Fruit fly (Drosophila melanogaster) whole organism, embryonic: ENCODE results near the gene CG10185.

Source experiments
- ATbp ChIP-seq: fragments of 200-800 bp; sonication (Bioruptor generic); optimal IDR thresholded peaks from 2 replicates; lab custom pipeline; 2017; ENCODE audit warnings: missing biosample characterization, mild to moderate bottlenecking, missing genetic modification characterization, missing genetic modification reagents
- Atf6 ChIP-seq: fragments of 200-800 bp; sonication (Bioruptor generic); IDR thresholded peaks from 2 replicates; pipeline ENCODE4 v1.3.6; 2022; ENCODE audit warnings: missing biosample characterization, missing genetic modification characterization
- Awh ChIP-seq: fragments of 200-800 bp; sonication (Bioruptor generic); IDR thresholded peaks from 2 replicates; pipeline ENCODE4, ENCODE4 v1.3.6; 2022; ENCODE audit warnings: missing biosample characterization, missing genetic modification characterization
- CG14667 ChIP-seq: fragments of 200-800 bp; sonication (Bioruptor generic); IDR thresholded peaks from 2 replicates; pipeline ENCODE4 v1.3.6; 2022; ENCODE audit warnings: missing biosample characterization, missing genetic modification characterization
- CG15479 ChIP-seq: fragments of 200-800 bp; sonication (Bioruptor generic); optimal IDR thresholded peaks from 3 replicates; lab custom pipeline; 2019; ENCODE audit warnings: missing biosample characterization, mild to moderate bottlenecking, missing genetic modification characterization, moderate library complexity
- CG17361 ChIP-seq: fragments of 200-800 bp; sonication (Bioruptor generic); IDR thresholded peaks from 3 replicates; pipeline ENCODE4 v1.3.6; 2022; ENCODE audit warnings: missing biosample characterization, missing genetic modification characterization
- CG17912 ChIP-seq: fragments of 200-800 bp; sonication (Bioruptor generic); optimal IDR thresholded peaks from 2 replicates; lab custom pipeline; 2018; ENCODE audit warnings: missing biosample characterization, mild to moderate bottlenecking, missing genetic modification characterization
- CG2712 ChIP-seq: fragments of 200-800 bp; optimal IDR thresholded peaks from 3 replicates; lab custom pipeline; 2019; ENCODE audit warnings: missing biosample characterization, mild to moderate bottlenecking, missing genetic modification characterization, moderate library complexity
- CG43689 ChIP-seq: fragments of 200-800 bp; sonication (Bioruptor generic); IDR thresholded peaks from 2 replicates; pipeline ENCODE4 v1.3.6; 2022; ENCODE audit warnings: missing biosample characterization, missing genetic modification characterization
- CG7271 ChIP-seq: fragments of 200-800 bp; sonication (Bioruptor generic); optimal IDR thresholded peaks from 2 replicates; lab custom pipeline; 2018; ENCODE audit warnings: missing biosample characterization, mild to moderate bottlenecking, missing genetic modification characterization, moderate library complexity
- CG7745 ChIP-seq: fragments of 200-800 bp; sonication (Bioruptor generic); optimal IDR thresholded peaks from 2 replicates; lab custom pipeline; 2018; ENCODE audit warnings: missing biosample characterization, mild to moderate bottlenecking, missing genetic modification characterization, moderate library complexity
- CG7839 ChIP-seq: fragments of 200-800 bp; sonication (Bioruptor generic); optimal IDR thresholded peaks from 3 replicates; lab custom pipeline; 2018; ENCODE audit warnings: missing biosample characterization, mild to moderate bottlenecking, missing genetic modification characterization, moderate library complexity
- CG7963 ChIP-seq: fragments of 200-800 bp; sonication (Bioruptor generic); IDR thresholded peaks from 3 replicates; pipeline ENCODE4 v1.3.6; 2022; ENCODE audit warnings: missing biosample characterization, missing genetic modification characterization; ENCODE audit not compliant: partially characterized antibody
- CG8359 ChIP-seq: fragments of 200-800 bp; sonication (Bioruptor generic); optimal IDR thresholded peaks from 2 replicates; lab custom pipeline; 2017; ENCODE audit warnings: missing biosample characterization, mild to moderate bottlenecking, missing genetic modification characterization, borderline replicate concordance
- CG8765 ChIP-seq: fragments of 200-800 bp; sonication (Bioruptor generic); IDR thresholded peaks from 2 replicates; pipeline ENCODE4 v1.3.6; 2022; ENCODE audit warnings: missing biosample characterization, missing genetic modification characterization
- CTCF ChIP-seq: fragments of 200-800 bp; sonication (Bioruptor generic); optimal IDR thresholded peaks from 2 replicates; lab custom pipeline; 2017; ENCODE audit warnings: missing biosample characterization, mild to moderate bottlenecking, missing genetic modification characterization, moderate library complexity
- D ChIP-seq, 2 experiments: fragments of 200-800 bp in 1 of 2; fragments of >200 bp in 1 of 2; sonication (Bioruptor generic) in 1 of 2; optimal IDR thresholded peaks; 2 replicates in 1 of 2; 3 replicates in 1 of 2; lab custom pipeline; 2017; ENCODE audit warnings: mild to moderate bottlenecking in 1 of 2, missing biosample characterization in 1 of 2, missing genetic modification characterization in 1 of 2, missing genetic modification reagents in 1 of 2
- Doc2 ChIP-seq: fragments of 200-800 bp; sonication (Bioruptor generic); IDR thresholded peaks from 2 replicates; pipeline ENCODE4 v1.3.6; 2022; ENCODE audit warnings: missing biosample characterization, missing genetic modification characterization
- Dp ChIP-seq: fragments of 200-800 bp; sonication (Bioruptor generic); optimal IDR thresholded peaks from 2 replicates; lab custom pipeline; 2018; ENCODE audit warnings: missing biosample characterization, mild to moderate bottlenecking, missing genetic modification characterization, moderate library complexity
- Elba2 ChIP-seq: fragments of 200-800 bp; sonication (Bioruptor generic); optimal IDR thresholded peaks from 3 replicates; lab custom pipeline; 2016; ENCODE audit warnings: missing biosample characterization, missing genetic modification characterization
- Fer3 ChIP-seq: fragments of 200-800 bp; sonication (Bioruptor generic); optimal IDR thresholded peaks from 2 replicates; lab custom pipeline; 2018; ENCODE audit warnings: missing biosample characterization, mild to moderate bottlenecking, missing genetic modification characterization, moderate library complexity
- Hand ChIP-seq: fragments of 200-800 bp; sonication (Bioruptor generic); optimal IDR thresholded peaks from 2 replicates; lab custom pipeline; 2017; ENCODE audit warnings: mild to moderate bottlenecking, missing biosample characterization, missing genetic modification reagents, missing genetic modification characterization
- NC2α ChIP-seq: fragments of 200-800 bp; sonication (Bioruptor generic); optimal IDR thresholded peaks from 2 replicates; lab custom pipeline; 2016; ENCODE audit warnings: missing biosample characterization, missing genetic modification characterization
- NfI ChIP-seq: fragments of 200-800 bp; sonication (Bioruptor generic); optimal IDR thresholded peaks from 3 replicates; lab custom pipeline; 2018; ENCODE audit warnings: missing biosample characterization, mild to moderate bottlenecking, missing genetic modification characterization, moderate library complexity
- PHDP ChIP-seq: fragments of 200-800 bp; sonication (Bioruptor generic); optimal IDR thresholded peaks from 3 replicates; lab custom pipeline; 2018; ENCODE audit warnings: missing biosample characterization, mild to moderate bottlenecking, missing genetic modification characterization, moderate library complexity
- Sox100B ChIP-seq: fragments of 200-800 bp; sonication (Bioruptor generic); optimal IDR thresholded peaks from 3 replicates; lab custom pipeline; 2018; ENCODE audit warnings: missing biosample characterization, mild to moderate bottlenecking, missing genetic modification characterization
- ara ChIP-seq: fragments of 200-800 bp; sonication (Bioruptor generic); IDR thresholded peaks from 2 replicates; pipeline ENCODE4 v1.3.6; 2022; ENCODE audit warnings: missing biosample characterization, missing genetic modification characterization
- az2 ChIP-seq: fragments of 200-800 bp; sonication (Bioruptor generic); optimal IDR thresholded peaks from 3 replicates; lab custom pipeline; 2016; ENCODE audit warnings: missing biosample characterization, missing genetic modification characterization
- cad ChIP-seq: fragments of >200 bp; optimal IDR thresholded peaks from 2 replicates; lab custom pipeline; 2017; ENCODE audit warnings: missing biosample characterization, missing genetic modification characterization
- chif ChIP-seq, 2 experiments: fragments of 200-800 bp; sonication (Bioruptor generic); optimal IDR thresholded peaks; 3 replicates each; lab custom pipeline; 2016; ENCODE audit warnings: missing biosample characterization in 2 of 2, missing genetic modification characterization in 2 of 2
- ci ChIP-seq: fragments of 200-800 bp; sonication (Bioruptor generic); IDR thresholded peaks from 3 replicates; pipeline ENCODE4 v1.3.6; 2022; ENCODE audit warnings: missing biosample characterization, missing genetic modification characterization
- danr ChIP-seq: fragments of 200-800 bp; sonication (Bioruptor generic); IDR thresholded peaks from 2 replicates; pipeline ENCODE4 v1.3.6; 2022; ENCODE audit warnings: missing biosample characterization, missing genetic modification characterization
- eve ChIP-seq, 2 experiments: fragments of >200 bp; optimal IDR thresholded peaks; 2 replicates each; lab custom pipeline; 2017; ENCODE audit warnings: missing biosample characterization in 2 of 2, missing genetic modification characterization in 2 of 2
- fd3F ChIP-seq: fragments of 200-800 bp; sonication (Bioruptor generic); optimal IDR thresholded peaks from 2 replicates; lab custom pipeline; 2018; ENCODE audit warnings: missing biosample characterization, mild to moderate bottlenecking, missing genetic modification characterization, moderate library complexity
- insv ChIP-seq, 2 experiments: fragments of 200-800 bp; sonication (Bioruptor generic); optimal IDR thresholded peaks; 3 replicates each; lab custom pipeline; 2016 to 2018; ENCODE audit warnings: missing biosample characterization in 2 of 2, missing genetic modification characterization in 2 of 2
- jigr1 ChIP-seq: fragments of 200-800 bp; sonication (Bioruptor generic); IDR thresholded peaks from 3 replicates; pipeline ENCODE4 v1.3.6; 2022; ENCODE audit warnings: missing biosample characterization, missing genetic modification characterization
- lilli ChIP-seq: fragments of 200-800 bp; sonication (Bioruptor generic); optimal IDR thresholded peaks from 3 replicates; lab custom pipeline; 2016; ENCODE audit warnings: missing biosample characterization, missing genetic modification characterization
- sens ChIP-seq: fragments of 200-800 bp; sonication (Bioruptor generic); peaks from one replicate; lab custom pipeline; 2016; ENCODE audit warnings: missing biosample characterization, missing genetic modification characterization
- sim ChIP-seq: fragments of 200-800 bp; sonication (Bioruptor generic); IDR thresholded peaks from 2 replicates; pipeline ENCODE4 v1.3.6; 2022; ENCODE audit warnings: missing biosample characterization, missing genetic modification characterization
- tio ChIP-seq: fragments of 200-800 bp; sonication (Bioruptor generic); optimal IDR thresholded peaks from 2 replicates; lab custom pipeline; 2017; ENCODE audit warnings: missing biosample characterization, missing genetic modification characterization, inconsistent platforms
- tll ChIP-seq, 2 experiments: fragments of 200-800 bp in 1 of 2; fragments of >200 bp in 1 of 2; sonication (Bioruptor generic) in 1 of 2; optimal IDR thresholded peaks; 2 replicates each; lab custom pipeline; 2017 to 2019; ENCODE audit warnings: missing biosample characterization in 2 of 2, missing genetic modification characterization in 2 of 2, mild to moderate bottlenecking in 1 of 2, moderate library complexity in 1 of 2
- tup ChIP-seq: fragments of 200-800 bp; sonication (Bioruptor generic); optimal IDR thresholded peaks from 2 replicates; lab custom pipeline; 2016; ENCODE audit warnings: missing biosample characterization, mild to moderate bottlenecking, missing genetic modification characterization, moderate library complexity
- wdn ChIP-seq: fragments of 200-800 bp; sonication (Bioruptor generic); IDR thresholded peaks from 2 replicates; pipeline ENCODE4 v1.3.6; 2022; ENCODE audit warnings: missing biosample characterization, missing genetic modification characterization
- zen ChIP-seq: fragments of 200-800 bp; sonication (Bioruptor generic); optimal IDR thresholded peaks from 3 replicates; lab custom pipeline; 2018; ENCODE audit warnings: missing biosample characterization, mild to moderate bottlenecking, missing genetic modification characterization, moderate library complexity
- zf30C ChIP-seq: fragments of 200-800 bp; sonication (Bioruptor generic); optimal IDR thresholded peaks from 3 replicates; lab custom pipeline; 2018; ENCODE audit warnings: missing biosample characterization, mild to moderate bottlenecking, missing genetic modification characterization
- zfh1 ChIP-seq: fragments of 200-800 bp; sonication (Bioruptor generic); IDR thresholded peaks from 3 replicates; pipeline ENCODE4 v1.3.6; 2022; ENCODE audit warnings: missing biosample characterization, missing genetic modification characterization

CG10185 gene

dm6 chr3R:16030445-16030844 is 36.9 kb downstream of the CG10185 start (continued):
- TF ChIP-seq tio (GFP tag; lab: Kevin White, UChicago) = no peak
- no peak for TF ChIP-seq jigr1 (GFP tag; lab: Robert Waterston, UW)
- no peak for TF ChIP-seq ATbp (GFP tag; lab: Kevin White, UChicago)
- TF ChIP-seq CG7745 (tag; lab: Kevin White, UChicago) = peak; percentile 68
- no peak for TF ChIP-seq lilli
- TF ChIP-seq danr = no peak
- TF ChIP-seq CG17912 (GFP tag; lab: Kevin White, UChicago) = no peak
- no peak for TF ChIP-seq chif (GFP tag; optimal IDR thresholded peaks at IDR 0.05; lab: Kevin White, UChicago)
- TF ChIP-seq Awh = peak; percentile 52
- TF ChIP-seq NC2α (GFP tag; lab: Kevin White, UChicago) = no peak

dm6 chr3R:16029584-16029983 is 37.8 kb downstream of the CG10185 start:
- TF ChIP-seq CG15479 (GFP tag; lab: Kevin White, UChicago) (peak; percentile 89), Elba2 (peak; percentile 88), fd3F (GFP tag; lab: Kevin White, UChicago) (no peak), zen (peak; percentile 87), insv (GFP tag; optimal IDR thresholded peaks at IDR 0.05; lab: Kevin White, UChicago) (peak in 1 of 2 experiments; percentile 18), tup (GFP tag; lab: Kevin White, UChicago) (no peak), Hand (no peak), sens (GFP tag; lab: Kevin White, UChicago) (peak; percentile 33)
- TF ChIP-seq, all 482 proteins: peak for 5

- TF ChIP-seq CG2712 (tag; lab: Kevin White, UChicago) (no peak), CG7963 (GFP tag; lab: Robert Waterston, UW) (no peak), CG7271 (tag; lab: Kevin White, UChicago) (peak; percentile 40), tll (GFP tag; optimal IDR thresholded peaks at IDR 0.05; lab: Kevin White, UChicago) (peak in 1 of 2 experiments; percentile 88), Fer3 (tag; lab: Kevin White, UChicago) (no peak), fd3F (GFP tag; lab: Kevin White, UChicago) (no peak), zen (peak; percentile 100), insv (GFP tag; optimal IDR thresholded peaks at IDR 0.05; lab: Kevin White, UChicago) (peak in 1 of 2 experiments; percentile 7), D (optimal IDR thresholded peaks at IDR 0.05; lab: Kevin White, UChicago) (peak; percentile 95), D (GFP tag; optimal IDR thresholded peaks at IDR 0.05; lab: Kevin White, UChicago) (no peak), sim (GFP tag; lab: Robert Waterston, UW) (no peak), PHDP (tag; lab: Kevin White, UChicago) (no peak), Dp (GFP tag; lab: Kevin White, UChicago) (no peak), cad (peak; percentile 99), CG15479 (GFP tag; lab: Kevin White, UChicago) (peak; percentile 46)
Measured at dm6 chr3R:16028651-16029050, 38.7 kb downstream of the CG10185 start.

- TF ChIP-seq Atf6 (GFP tag; lab: Robert Waterston, UW) (peak; percentile 54; the same call in 1 of the 2 replicates), CG8359 (GFP tag; lab: Kevin White, UChicago) (peak; percentile 23), eve (GFP tag; optimal IDR thresholded peaks at IDR 0.05; lab: Kevin White, UChicago) (no peak), ci (GFP tag; lab: Robert Waterston, UW) (peak; percentile 69; the same call in 2 of the 3 replicates), zf30C (no peak), zfh1 (GFP tag; lab: Robert Waterston, UW) (no peak), CG17361 (GFP tag; lab: Robert Waterston, UW) (no peak), CG7839 (tag; lab: Kevin White, UChicago) (no peak), wdn (GFP tag; lab: Robert Waterston, UW) (no peak), CTCF (GFP tag; lab: Kevin White, UChicago) (no peak), Doc2 (GFP tag; lab: Robert Waterston, UW) (no peak), CG43689 (no peak), NfI (GFP tag; lab: Kevin White, UChicago) (no peak), ara (GFP tag; lab: Robert Waterston, UW) (0 out of 2 replicates have a peak, but pooled peaks have one; percentile 32), CG14667 (GFP tag; lab: Robert Waterston, UW) (no peak), CG8765 (no peak), az2 (GFP tag; lab: Kevin White, UChicago) (no peak), Sox100B (GFP tag; lab: Kevin White, UChicago) (no peak)
Measured at dm6 chr3R:16025587-16026223, 41.7 kb downstream of the CG10185 start, which contains the start of gene pnr. TSS of gene pnr (plus strand) at chr3R:16026079.
